Worm (Caenorhabditis elegans): Measurements from ENCODE around the gene C33F10.4.

The C33F10.4 gene

ce11 chrII:4806726-4807125 is 11.2 kb downstream of the C33F10.4 start:
- no peak for TF ChIP-seq F23B12.7 (tag; optimal IDR thresholded peaks at IDR 0.05; ENCODE audit: insufficient read depth)
- TF ChIP-seq mel-28 (tag; optimal IDR thresholded peaks at IDR 0.05; ENCODE audit: borderline replicate concordance) = no peak
- TF ChIP-seq bed-1 (GFP tag; IDR thresholded peaks at IDR 0.05) = no peak
- TF ChIP-seq nfya-1 (tag; optimal IDR thresholded peaks at IDR 0.05; ENCODE audit: borderline replicate concordance, insufficient read depth) = no peak
- no peak for TF ChIP-seq F52B5.7 (tag; optimal IDR thresholded peaks at IDR 0.05)
- TF ChIP-seq tbx-9 (tag; optimal IDR thresholded peaks at IDR 0.05; ENCODE audit: borderline replicate concordance) = no peak
- TF ChIP-seq lir-1 (GFP tag; conservative IDR thresholded peaks at IDR 0.05) = no peak
- TF ChIP-seq Y53G8AR.9 (GFP tag; conservative IDR thresholded peaks at IDR 0.05) = no peak
- TF ChIP-seq aptf-3 (GFP tag; IDR thresholded peaks at IDR 0.05) = no peak
- TF ChIP-seq Y53F4B.3 (GFP tag; IDR thresholded peaks at IDR 0.05) = no peak
- no peak for TF ChIP-seq nhr-90 (tag; optimal IDR thresholded peaks at IDR 0.05)
- TF ChIP-seq Y79H2A.3 (GFP tag; conservative IDR thresholded peaks at IDR 0.05) = no peak
- TF ChIP-seq snpc-1.3 (tag; optimal IDR thresholded peaks at IDR 0.05; ENCODE audit: insufficient read depth) = no peak
- TF ChIP-seq ceh-27 (GFP tag; optimal IDR thresholded peaks at IDR 0.05) = no peak

- TF ChIP-seq mes-4 (tag; optimal IDR thresholded peaks at IDR 0.05) (no peak), ztf-22 (GFP tag; optimal IDR thresholded peaks at IDR 0.05) (no peak), xnd-1 (tag; optimal IDR thresholded peaks at IDR 0.05) (no peak), die-1 (tag; optimal IDR thresholded peaks at IDR 0.05) (no peak), ztf-25 (GFP tag; IDR thresholded peaks at IDR 0.05) (no peak), F39B2.1 (GFP tag; IDR thresholded peaks at IDR 0.05) (no peak), ets-4 (GFP tag; optimal IDR thresholded peaks at IDR 0.05) (no peak), fkh-3 (tag; optimal IDR thresholded peaks at IDR 0.05) (no peak)
These were observed 16.4 kb downstream of the C33F10.4 start, which contains the start of gene rig-6 for ce11 chrII:4811986-4812385. Gene rig-6, minus strand, starts transcription at chrII:4812086.

ce11 chrII:4815356-4815755 is 19.8 kb downstream of the C33F10.4 start:
- TF ChIP-seq D2030.7 (GFP tag; IDR thresholded peaks at IDR 0.05) = no peak
- TF ChIP-seq athp-1 (tag; optimal IDR thresholded peaks at IDR 0.05) = no peak
- TF ChIP-seq egl-44 (GFP tag; IDR thresholded peaks at IDR 0.05) = no peak
- no peak for TF ChIP-seq madf-8 (GFP tag; conservative IDR thresholded peaks at IDR 0.05)
- no peak for TF ChIP-seq mes-4 (tag; optimal IDR thresholded peaks at IDR 0.05)
- no peak for TF ChIP-seq dpff-1 (tag; optimal IDR thresholded peaks at IDR 0.05)
- TF ChIP-seq F55B11.4 (tag; optimal IDR thresholded peaks at IDR 0.05; ENCODE audit: borderline replicate concordance, insufficient read depth) = no peak
- no peak for TF ChIP-seq dox-1 (GFP tag; IDR thresholded peaks at IDR 0.05)
- no peak for TF ChIP-seq pha-4 (tag; optimal IDR thresholded peaks at IDR 0.05)
- no peak for TF ChIP-seq ztf-26 (tag; optimal IDR thresholded peaks at IDR 0.05)
- no peak for TF ChIP-seq unc-130 (GFP tag; optimal IDR thresholded peaks at IDR 0.05)
- TF ChIP-seq cebp-1 (GFP tag; IDR thresholded peaks at IDR 0.05) = no peak
- no peak for TF ChIP-seq cebp-1 (tag; optimal IDR thresholded peaks at IDR 0.05)
- TF ChIP-seq Y53F4B.3 (GFP tag; IDR thresholded peaks at IDR 0.05) = no peak
- TF ChIP-seq zfh-2 (GFP tag; conservative IDR thresholded peaks at IDR 0.05) = no peak
- no peak for TF ChIP-seq ceh-91 (GFP tag; IDR thresholded peaks at IDR 0.05)
- no peak for TF ChIP-seq F33H1.4 (GFP tag; IDR thresholded peaks at IDR 0.05)
- no peak for TF ChIP-seq T26A5.8 (tag; optimal IDR thresholded peaks at IDR 0.05)
- TF ChIP-seq let-607 (tag; optimal IDR thresholded peaks at IDR 0.05) = no peak
- no peak for TF ChIP-seq attf-6 (GFP tag; IDR thresholded peaks at IDR 0.05)
- TF ChIP-seq F57A8.1 (GFP tag; optimal IDR thresholded peaks at IDR 0.05) = no peak
